Worm (Caenorhabditis elegans) whole organism, midembryonic: Measurements from ENCODE around the gene fbxa-37.

Experiments used
- T22C8.4 ChIP-seq: fragments of 200-800 bp; sonication (Bioruptor generic); IDR thresholded peaks from 2 replicates; pipeline ENCODE4 v1.3.6; 2022; ENCODE audit warnings: missing genetic modification characterization, missing compliant biosample characterization
- med-1 ChIP-seq: sonication (generic microtip); optimal IDR thresholded peaks from 2 replicates; lab custom pipeline; 2017; ENCODE audit warnings: missing genetic modification characterization, mild to moderate bottlenecking, missing compliant biosample characterization, antibody characterized with exemption, missing genetic modification reagents; ENCODE audit not compliant: insufficient read depth

DNA sequence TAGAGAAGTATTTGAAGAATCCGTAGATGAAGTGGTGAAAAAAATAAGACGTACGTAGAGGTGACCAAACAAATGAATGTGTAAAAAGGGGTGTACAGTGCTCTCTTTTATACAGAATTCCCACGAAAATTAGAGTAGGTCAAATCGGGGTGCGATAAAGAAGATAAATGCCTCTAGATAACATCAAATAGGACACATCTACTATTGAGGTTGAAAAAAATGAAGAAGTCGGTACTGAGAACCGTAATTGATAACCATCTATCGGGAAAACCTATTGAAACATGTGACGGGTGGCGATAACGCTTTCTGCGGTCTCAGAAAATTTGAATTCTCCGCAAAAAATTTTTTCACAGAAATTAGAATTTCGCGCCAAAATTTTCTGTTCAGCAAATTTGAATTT is 46.1 kb upstream of the fbxa-37 start, which contains the start of gene fbxa-61:
- TF ChIP-seq med-1 (GFP tag; lab: Kevin White, UChicago) (no peak), T22C8.4 (GFP tag; lab: Robert Waterston, UW) (no peak)
